Fruit fly (Drosophila melanogaster): Measurements from ENCODE around the gene CG11349.

- no peak for TF ChIP-seq tgo (GFP tag; IDR thresholded peaks at IDR 0.05)
- TF ChIP-seq Adf1 (GFP tag; IDR thresholded peaks at IDR 0.05) = no peak
- TF ChIP-seq Dref (GFP tag; IDR thresholded peaks at IDR 0.05) = no peak
- no peak for TF ChIP-seq H2.0 (GFP tag; IDR thresholded peaks at IDR 0.05)
- no peak for TF ChIP-seq amos (GFP tag; IDR thresholded peaks at IDR 0.05; ENCODE audit: partially characterized antibody)
- no peak for TF ChIP-seq kni (GFP tag; optimal IDR thresholded peaks at IDR 0.05)
- no peak for TF ChIP-seq Atf3 (GFP tag; optimal IDR thresholded peaks at IDR 0.05)
- no peak for TF ChIP-seq CG12942 (GFP tag; optimal IDR thresholded peaks at IDR 0.05)
- no peak for TF ChIP-seq BtbVII (GFP tag; optimal IDR thresholded peaks at IDR 0.05)
These were observed 43.8 kb upstream of the CG11349 start, which contains the start of gene nAChRbeta1 for dm6 chr3L:4428918-4429546.
